Worm (Caenorhabditis elegans): ENCODE measurements around the gene crh-2.

The crh-2 gene

DNA sequence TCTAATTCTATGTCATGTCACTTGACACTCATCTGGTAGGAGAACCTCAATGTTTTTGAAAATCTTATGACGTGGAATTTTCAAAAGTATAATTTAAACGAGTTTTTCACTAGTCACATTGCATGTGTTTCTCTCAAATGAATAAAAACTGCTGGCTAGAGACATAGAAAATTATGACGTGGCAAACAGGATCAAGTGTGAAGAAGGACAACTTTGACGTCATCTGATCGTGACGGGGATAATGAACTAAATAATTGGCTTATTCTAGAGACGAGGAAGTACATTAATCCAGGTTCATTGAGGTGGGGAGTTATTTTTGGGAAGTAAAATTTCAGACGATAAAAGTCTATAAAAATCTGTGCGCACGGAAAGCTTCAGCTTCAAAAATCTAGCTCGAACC, 4.2 kb downstream of the crh-2 start (continued):
- TF ChIP-seq nhr-85 (tag) (peak; percentile 52), unc-130 (tag; optimal IDR thresholded peaks at IDR 0.05) (no peak), nhr-237 (tag; optimal IDR thresholded peaks at IDR 0.05) (no peak), irx-1 (tag; optimal IDR thresholded peaks at IDR 0.05) (no peak), isw-1 (GFP tag; IDR thresholded peaks at IDR 0.05) (no peak), mdl-1 (tag; optimal IDR thresholded peaks at IDR 0.05) (no peak), nhr-90 (tag; optimal IDR thresholded peaks at IDR 0.05; ENCODE audit: poor library complexity) (no peak), fos-1 (tag; optimal IDR thresholded peaks at IDR 0.05) (no peak), dsc-1 (tag; optimal IDR thresholded peaks at IDR 0.05) (peak; percentile 63), egl-27 (tag; optimal IDR thresholded peaks at IDR 0.05) (no peak), ces-1 (GFP tag; optimal IDR thresholded peaks at IDR 0.05) (no peak), ztf-4 (tag; optimal IDR thresholded peaks at IDR 0.05) (peak; percentile 16)

DNA sequence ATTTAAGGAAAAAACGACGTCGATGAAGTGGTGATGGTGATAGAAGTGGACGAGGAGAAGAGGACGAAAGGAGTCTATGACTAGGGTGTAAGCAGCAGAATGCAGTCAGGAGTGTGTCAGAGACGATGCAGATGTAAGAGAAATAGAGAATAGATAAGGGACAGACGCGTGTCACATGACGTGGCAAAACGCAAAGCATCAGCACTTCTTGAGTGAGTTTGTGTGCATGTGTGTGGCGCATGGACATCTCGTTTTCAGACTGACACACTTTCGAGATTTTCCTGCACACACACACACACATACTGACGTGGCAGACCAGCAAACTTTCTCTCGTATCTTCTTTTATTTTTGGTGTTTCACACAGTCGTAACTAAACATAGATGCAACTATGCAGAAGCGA, 4.9 kb downstream of the crh-2 start:
- TF ChIP-seq ztf-4 (tag; optimal IDR thresholded peaks at IDR 0.05) (peak; percentile 71), ztf-11 (tag; optimal IDR thresholded peaks at IDR 0.05) (no peak), fkh-8 (tag; optimal IDR thresholded peaks at IDR 0.05) (peak; percentile 66), elt-2 (tag; optimal IDR thresholded peaks at IDR 0.05) (peak; percentile 97), ama-1 (optimal IDR thresholded peaks at IDR 0.05) (peak; percentile 48), mef-2 (tag; optimal IDR thresholded peaks at IDR 0.05) (peak; percentile 2), snpc-4 (tag; optimal IDR thresholded peaks at IDR 0.05) (peak; percentile 30), unc-62 (GFP tag; optimal IDR thresholded peaks at IDR 0.05) (no peak), pag-3 (tag; optimal IDR thresholded peaks at IDR 0.05; ENCODE audit: borderline replicate concordance, insufficient read depth) (no peak), nhr-71 (tag; optimal IDR thresholded peaks at IDR 0.05) (peak; percentile 83), lin-35 (GFP tag; optimal IDR thresholded peaks at IDR 0.05) (peak; percentile 58 to 76), dpl-1 (GFP tag; optimal IDR thresholded peaks at IDR 0.05) (peak in 2 of 3 experiments; percentile 5 to 35), nhr-47 (tag; optimal IDR thresholded peaks at IDR 0.05) (peak; percentile 73), aly-2 (tag; optimal IDR thresholded peaks at IDR 0.05) (no peak), hpl-2 (GFP tag; optimal IDR thresholded peaks at IDR 0.05) (no peak), snu-23 (GFP tag; optimal IDR thresholded peaks at IDR 0.05) (peak; percentile 74), Y116A8C.19 (tag; optimal IDR thresholded peaks at IDR 0.05; ENCODE audit: borderline replicate concordance) (no peak), nhr-20 (tag; optimal IDR thresholded peaks at IDR 0.05) (peak; percentile 80), jun-1 (tag; optimal IDR thresholded peaks at IDR 0.05) (peak; percentile 53), F16B12.6 (tag; optimal IDR thresholded peaks at IDR 0.05) (no peak), unc-130 (tag; optimal IDR thresholded peaks at IDR 0.05) (peak; percentile 33), nhr-19 (GFP tag; conservative IDR thresholded peaks at IDR 0.05) (peak; percentile 63), zag-1 (tag; optimal IDR thresholded peaks at IDR 0.05) (no peak), C34B4.2 (tag; optimal IDR thresholded peaks at IDR 0.05) (no peak), elt-3 (tag; optimal IDR thresholded peaks at IDR 0.05) (peak in 2 of 6 experiments; percentile 6 to 20), unc-86 (tag; optimal IDR thresholded peaks at IDR 0.05) (no peak), efl-1 (optimal IDR thresholded peaks at IDR 0.05) (peak; percentile 43 to 46), efl-1 (GFP tag; optimal IDR thresholded peaks at IDR 0.05 in 1 of 2) (peak in 1 of 2 experiments; percentile 90), nhr-90 (tag; optimal IDR thresholded peaks at IDR 0.05; ENCODE audit: poor library complexity) (peak; percentile 45), nhr-84 (tag; optimal IDR thresholded peaks at IDR 0.05) (no peak), C16A3.4 (tag; optimal IDR thresholded peaks at IDR 0.05) (peak; percentile 15), xbp-1 (tag; optimal IDR thresholded peaks at IDR 0.05) (peak; percentile 69), lir-3 (tag; optimal IDR thresholded peaks at IDR 0.05; ENCODE audit: poor library complexity) (peak; percentile 53), irx-1 (tag; optimal IDR thresholded peaks at IDR 0.05) (peak; percentile 9), swsn-7 (tag; optimal IDR thresholded peaks at IDR 0.05) (peak; percentile 57), tbx-2 (tag; optimal IDR thresholded peaks at IDR 0.05) (peak; percentile 30), ceh-82 (tag; optimal IDR thresholded peaks at IDR 0.05) (peak in 2 of 3 experiments; percentile 35 to 36), lin-13 (GFP tag; optimal IDR thresholded peaks at IDR 0.05) (peak; percentile 38), mep-1 (tag; optimal IDR thresholded peaks at IDR 0.05) (peak; percentile 77), egl-13 (tag; optimal IDR thresholded peaks at IDR 0.05) (peak; percentile 41), rnt-1 (tag; optimal IDR thresholded peaks at IDR 0.05) (peak; percentile 54), nhr-85 (tag) (peak; percentile 85), lin-14 (GFP tag; optimal IDR thresholded peaks at IDR 0.05) (peak; percentile 82), pqm-1 (tag; optimal IDR thresholded peaks at IDR 0.05) (peak; percentile 56), mdl-1 (tag; optimal IDR thresholded peaks at IDR 0.05) (peak in 1 of 2 experiments; percentile 80)

Measured in whole organism, L1 larva.